Fruit fly (Drosophila melanogaster) whole organism: Measurements from ENCODE around the gene teq.

ENCODE experiments used
- CG8478 ChIP-seq: fragments of >200 bp; optimal IDR thresholded peaks from 2 replicates; lab custom pipeline; 2018; ENCODE audit warnings: inconsistent platforms
- Dll ChIP-seq: fragments of >200 bp; optimal IDR thresholded peaks from 2 replicates; lab custom pipeline; 2017
- EcR ChIP-seq, 2 experiments: fragments of >200 bp; optimal IDR thresholded peaks; 2 replicates each; lab custom pipeline; 2017; ENCODE audit warnings: missing biosample characterization in 2 of 2, missing genetic modification characterization in 2 of 2, missing genetic modification reagents in 2 of 2
- pan ChIP-seq: fragments of >200 bp; optimal IDR thresholded peaks from 2 replicates; lab custom pipeline; 2017
- psq ChIP-seq: fragments of >200 bp; optimal IDR thresholded peaks from 2 replicates; lab custom pipeline; 2017

DNA sequence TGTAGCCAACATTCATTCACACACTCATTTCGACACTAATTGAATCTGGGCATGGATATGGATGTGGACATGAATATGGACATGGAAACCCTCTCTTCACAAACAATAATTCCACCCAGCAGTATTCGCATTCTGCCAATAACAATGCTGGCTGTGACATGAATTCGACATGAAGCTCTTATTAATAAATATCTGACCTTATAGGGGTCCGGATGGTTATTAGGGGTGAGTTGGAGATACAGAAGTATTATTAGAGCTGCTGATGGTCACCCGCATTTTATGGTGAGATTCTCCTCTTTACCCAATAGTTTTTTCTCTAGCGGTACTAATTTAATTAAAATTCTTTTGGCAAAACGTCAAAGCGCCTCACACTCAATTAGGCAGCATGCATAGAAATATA is 20.2 kb upstream of the teq start:
- TF ChIP-seq Dll (lab: Kevin White, UChicago) (no peak), EcR (GFP tag; optimal IDR thresholded peaks at IDR 0.05; lab: Kevin White, UChicago) (no peak), pan (lab: Kevin White, UChicago) (no peak), psq (lab: Kevin White, UChicago) (no peak), CG8478 (lab: Kevin White, UChicago) (no peak)
